Worm (Caenorhabditis elegans) whole organism, young adult: ENCODE results near the gene C06G4.4.

Experiments
- C06A6.2 ChIP-seq: fragments of 200-800 bp; sonication (Bioruptor generic); conservative IDR thresholded peaks from 2 replicates; pipeline ENCODE4 v1.3.6; 2022; ENCODE audit warnings: missing genetic modification characterization, missing compliant biosample characterization
- ama-1 ChIP-seq, 3 experiments: fragments of 150-350 bp in 1 of 3; sonication (generic microtip) in 2 of 3; optimal IDR thresholded peaks; 2 replicates each; lab custom pipeline; 2014 to 2018; ENCODE audit warnings: missing biosample characterization in 2 of 3, missing genetic modification characterization in 2 of 3, missing genetic modification reagents in 2 of 3
- aptf-2 ChIP-seq: fragments of 200-800 bp; sonication (Bioruptor generic); conservative IDR thresholded peaks from 2 replicates; pipeline ENCODE4 v1.3.6; 2022; ENCODE audit warnings: missing genetic modification reagents, missing genetic modification characterization, missing compliant biosample characterization
- ccch-3 ChIP-seq: fragments of 200-800 bp; sonication (Bioruptor generic); optimal IDR thresholded peaks from 2 replicates; lab custom pipeline; 2018; ENCODE audit warnings: mild to moderate bottlenecking, missing genetic modification characterization, missing compliant biosample characterization
- die-1 ChIP-seq: sonication (generic microtip); optimal IDR thresholded peaks from 2 replicates; lab custom pipeline; 2016; ENCODE audit warnings: missing genotype, mild to moderate bottlenecking, missing genetic modification characterization, missing compliant biosample characterization
- dpff-1 ChIP-seq: sonication (generic microtip); optimal IDR thresholded peaks from 2 replicates; lab custom pipeline; 2017; ENCODE audit warnings: mild to moderate bottlenecking, missing genetic modification characterization, missing compliant biosample characterization
- him-1 ChIP-seq: sonication (generic microtip); optimal IDR thresholded peaks from 2 replicates; lab custom pipeline; 2016; ENCODE audit warnings: missing genotype, missing genetic modification reagents, missing genetic modification characterization, missing compliant biosample characterization
- let-526 ChIP-seq: fragments of 200-800 bp; sonication (Bioruptor generic); IDR thresholded peaks from 2 replicates; pipeline ENCODE4 v1.3.6; 2022; ENCODE audit warnings: missing genetic modification reagents, missing genetic modification characterization, missing compliant biosample characterization
- lin-35 ChIP-seq, 3 experiments: fragments of 150-350 bp in 2 of 3; sonication (generic microtip) in 1 of 3; optimal IDR thresholded peaks; 2 replicates each; lab custom pipeline; 2014 to 2018; ENCODE audit warnings: missing biosample characterization in 3 of 3, missing genetic modification characterization in 3 of 3, missing genetic modification reagents in 3 of 3
- lin-40 ChIP-seq: sonication (generic microtip); optimal IDR thresholded peaks from 2 replicates; lab custom pipeline; 2016; ENCODE audit warnings: missing genetic modification characterization, mild to moderate bottlenecking, missing compliant biosample characterization, missing genotype, missing genetic modification reagents
- lir-1 ChIP-seq: fragments of 200-800 bp; sonication (Bioruptor generic); conservative IDR thresholded peaks from 2 replicates; pipeline ENCODE4 v1.3.6; 2022; ENCODE audit warnings: missing genetic modification reagents, missing genetic modification characterization, missing compliant biosample characterization
- snpc-1.1 ChIP-seq: sonication (generic microtip); optimal IDR thresholded peaks from 2 replicates; lab custom pipeline; 2017; ENCODE audit warnings: missing genetic modification characterization, mild to moderate bottlenecking, missing compliant biosample characterization, antibody characterized with exemption, moderate library complexity, missing genotype, missing genetic modification reagents; ENCODE audit not compliant: insufficient read depth
- unc-62 ChIP-seq: fragments of 150-350 bp; optimal IDR thresholded peaks from 2 replicates; lab custom pipeline; 2014; ENCODE audit warnings: missing biosample characterization, missing genetic modification reagents, missing genetic modification characterization

- TF ChIP-seq unc-62 (GFP tag; lab: Kevin White, UChicago) (no peak), lin-40 (tag; lab: Kevin White, UChicago) (no peak), die-1 (tag; lab: Kevin White, UChicago) (no peak), him-1 (tag; lab: Kevin White, UChicago) (no peak), aptf-2 (no peak), lin-35 (GFP tag; optimal IDR thresholded peaks at IDR 0.05; lab: Kevin White, UChicago) (no peak), C06A6.2 (GFP tag; lab: Robert Waterston, UW) (no peak), lir-1 (no peak), let-526 (GFP tag; lab: Robert Waterston, UW) (no peak), dpff-1 (tag; lab: Kevin White, UChicago) (no peak), ama-1 (optimal IDR thresholded peaks at IDR 0.05; lab: Kevin White, UChicago) (no peak), ama-1 (GFP tag; optimal IDR thresholded peaks at IDR 0.05; lab: Kevin White, UChicago) (no peak), ccch-3 (GFP tag; lab: Kevin White, UChicago) (no peak), snpc-1.1 (no peak)
These were observed 36.2 kb downstream of the C06G4.4 start, which contains the start of gene kle-2 for ce11 chrIII:7941417-7941816.
